Worm (Caenorhabditis elegans) whole organism, L2 larva: ENCODE data around the gene ugt-55.

Experiments used
- C34F6.9 ChIP-seq: fragments of 150-350 bp; optimal IDR thresholded peaks from 2 replicates; lab custom pipeline; 2014; ENCODE audit warnings: missing biosample characterization, missing genetic modification characterization
- F13H6.1 ChIP-seq: sonication (generic microtip); optimal IDR thresholded peaks from 2 replicates; lab custom pipeline; 2016; ENCODE audit warnings: missing genetic modification characterization, missing compliant biosample characterization
- R02D3.7 ChIP-seq: fragments of 150-350 bp; optimal IDR thresholded peaks from 2 replicates; lab custom pipeline; 2014; ENCODE audit warnings: missing biosample characterization, missing genetic modification characterization
- Y55F3AM.14 ChIP-seq: fragments of 200-800 bp; sonication (Bioruptor generic); optimal IDR thresholded peaks from 2 replicates; lab custom pipeline; 2018; ENCODE audit warnings: mild to moderate bottlenecking, missing genetic modification characterization, missing compliant biosample characterization
- ZK546.5 ChIP-seq: sonication (generic microtip); optimal IDR thresholded peaks from 2 replicates; lab custom pipeline; 2017; ENCODE audit warnings: missing biosample characterization, missing genetic modification characterization
- alr-1 ChIP-seq: fragments of 150-350 bp; optimal IDR thresholded peaks from 2 replicates; lab custom pipeline; 2014; ENCODE audit warnings: missing biosample characterization, missing genetic modification characterization
- aly-2 ChIP-seq: fragments of 150-350 bp; optimal IDR thresholded peaks from 2 replicates; lab custom pipeline; 2014; ENCODE audit warnings: missing biosample characterization, missing genetic modification characterization
- ama-1 ChIP-seq: fragments of 150-350 bp; optimal IDR thresholded peaks from 2 replicates; lab custom pipeline; 2018; ENCODE audit warnings: inconsistent platforms
- blmp-1 ChIP-seq: sonication (generic microtip); optimal IDR thresholded peaks from 2 replicates; lab custom pipeline; 2017; ENCODE audit warnings: missing genetic modification characterization, mild to moderate bottlenecking, missing compliant biosample characterization, antibody characterized with exemption, moderate library complexity; ENCODE audit not compliant: insufficient read depth
- ceh-16 ChIP-seq: fragments of 150-350 bp; optimal IDR thresholded peaks from 2 replicates; lab custom pipeline; 2014; ENCODE audit warnings: missing biosample characterization, missing genetic modification characterization
- ceh-82 ChIP-seq: fragments of 150-350 bp; optimal IDR thresholded peaks from 2 replicates; lab custom pipeline; 2014; ENCODE audit warnings: missing biosample characterization, missing genetic modification characterization
- crh-2 ChIP-seq: sonication (generic microtip); optimal IDR thresholded peaks from 2 replicates; lab custom pipeline; 2017; ENCODE audit warnings: missing biosample characterization, missing genetic modification characterization
- dmd-4 ChIP-seq: sonication (generic microtip); optimal IDR thresholded peaks from 2 replicates; lab custom pipeline; 2017; ENCODE audit warnings: missing biosample characterization, missing genetic modification characterization
- egl-27 ChIP-seq: sonication (generic microtip); optimal IDR thresholded peaks from 3 replicates; lab custom pipeline; 2017; ENCODE audit warnings: missing biosample characterization, missing genetic modification reagents, missing genetic modification characterization
- elt-1 ChIP-seq: fragments of 150-350 bp; optimal IDR thresholded peaks from 2 replicates; lab custom pipeline; 2014; ENCODE audit warnings: missing biosample characterization, missing genetic modification characterization
- elt-3 ChIP-seq: sonication (generic microtip); optimal IDR thresholded peaks from 2 replicates; lab custom pipeline; 2017; ENCODE audit warnings: missing biosample characterization, missing genetic modification characterization
- fos-1 ChIP-seq: fragments of 150-350 bp; optimal IDR thresholded peaks from 2 replicates; lab custom pipeline; 2014; ENCODE audit warnings: missing biosample characterization, missing genetic modification characterization
- gmeb-1 ChIP-seq: fragments of 150-350 bp; optimal IDR thresholded peaks from 2 replicates; lab custom pipeline; 2014; ENCODE audit warnings: missing biosample characterization, missing genetic modification characterization
- lin-11 ChIP-seq: fragments of 150-350 bp; sonication (generic microtip); optimal IDR thresholded peaks from 2 replicates; lab custom pipeline; 2014; ENCODE audit warnings: missing biosample characterization, missing genetic modification characterization, inconsistent platforms, mixed read lengths
- lin-13 ChIP-seq: fragments of 150-350 bp; optimal IDR thresholded peaks from 2 replicates; lab custom pipeline; 2014; ENCODE audit warnings: missing biosample characterization, missing genetic modification reagents, missing genetic modification characterization
- lin-39 ChIP-seq: fragments of 150-350 bp; optimal IDR thresholded peaks from 2 replicates; lab custom pipeline; 2014; ENCODE audit warnings: missing biosample characterization, missing genetic modification reagents, missing genetic modification characterization
- lsy-2 ChIP-seq, 2 experiments: fragments of 150-350 bp in 1 of 2; sonication (generic microtip) in 1 of 2; optimal IDR thresholded peaks; 2 replicates each; lab custom pipeline; 2014 to 2017; ENCODE audit warnings: missing biosample characterization in 2 of 2, missing genetic modification characterization in 2 of 2
- mab-5 ChIP-seq: fragments of 150-350 bp; optimal IDR thresholded peaks from 2 replicates; lab custom pipeline; 2014; ENCODE audit warnings: missing biosample characterization, missing genetic modification characterization
- mbf-1 ChIP-seq: sonication (generic microtip); optimal IDR thresholded peaks from 2 replicates; lab custom pipeline; 2017; ENCODE audit warnings: missing biosample characterization, missing genetic modification characterization
- mdl-1 ChIP-seq, 2 experiments: fragments of 150-350 bp in 1 of 2; sonication (generic microtip) in 1 of 2; optimal IDR thresholded peaks; 2 replicates each; lab custom pipeline; 2017; ENCODE audit warnings: missing biosample characterization in 2 of 2, missing genetic modification characterization in 2 of 2
- nhr-10 ChIP-seq: sonication (generic microtip); optimal IDR thresholded peaks from 2 replicates; lab custom pipeline; 2017; ENCODE audit warnings: missing biosample characterization, missing genetic modification characterization
- nhr-11 ChIP-seq: fragments of 150-350 bp; optimal IDR thresholded peaks from 2 replicates; lab custom pipeline; 2014; ENCODE audit warnings: missing biosample characterization, missing genetic modification characterization
- nhr-12 ChIP-seq: fragments of 150-350 bp; optimal IDR thresholded peaks from 2 replicates; lab custom pipeline; 2014; ENCODE audit warnings: missing biosample characterization, missing genetic modification characterization
- nhr-129 ChIP-seq: fragments of 150-350 bp; optimal IDR thresholded peaks from 2 replicates; lab custom pipeline; 2014; ENCODE audit warnings: missing biosample characterization, missing genetic modification characterization
- nhr-21 ChIP-seq: fragments of 150-350 bp; optimal IDR thresholded peaks from 2 replicates; lab custom pipeline; 2014; ENCODE audit warnings: missing biosample characterization, missing genetic modification characterization
- nhr-23 ChIP-seq: fragments of 150-350 bp; optimal IDR thresholded peaks from 2 replicates; lab custom pipeline; 2014; ENCODE audit warnings: missing biosample characterization, missing genetic modification reagents, missing genetic modification characterization
- nhr-237 ChIP-seq: fragments of 150-350 bp; optimal IDR thresholded peaks from 2 replicates; lab custom pipeline; 2014; ENCODE audit warnings: missing biosample characterization, missing genetic modification characterization
- nhr-25 ChIP-seq: fragments of 150-350 bp; sonication (generic microtip); optimal IDR thresholded peaks from 3 replicates; lab custom pipeline; 2014; ENCODE audit warnings: missing biosample characterization, missing genetic modification characterization
- nhr-6 ChIP-seq: fragments of 150-350 bp; optimal IDR thresholded peaks from 2 replicates; lab custom pipeline; 2014; ENCODE audit warnings: missing biosample characterization, missing genetic modification characterization
- nhr-77 ChIP-seq: fragments of 150-350 bp; optimal IDR thresholded peaks from 2 replicates; lab custom pipeline; 2014; ENCODE audit warnings: missing biosample characterization, missing genetic modification characterization
- peb-1 ChIP-seq: fragments of 150-350 bp; optimal IDR thresholded peaks from 2 replicates; lab custom pipeline; 2014; ENCODE audit warnings: missing biosample characterization, missing genetic modification characterization
- sem-4 ChIP-seq: fragments of 150-350 bp; optimal IDR thresholded peaks from 2 replicates; lab custom pipeline; 2014; ENCODE audit warnings: missing biosample characterization, missing genetic modification reagents, missing genetic modification characterization
- skn-1 ChIP-seq: sonication (generic microtip); optimal IDR thresholded peaks from 2 replicates; lab custom pipeline; 2017; ENCODE audit warnings: missing biosample characterization, missing genetic modification characterization
- sma-3 ChIP-seq: sonication (generic microtip); optimal IDR thresholded peaks from 2 replicates; lab custom pipeline; 2016; ENCODE audit warnings: missing genetic modification reagents, missing genetic modification characterization, missing compliant biosample characterization
- sma-9 ChIP-seq, 2 experiments: fragments of 150-350 bp in 1 of 2; sonication (generic microtip) in 1 of 2; optimal IDR thresholded peaks; 2 replicates each; lab custom pipeline; 2014 to 2016; ENCODE audit warnings: missing genetic modification characterization in 2 of 2, mild to moderate bottlenecking in 1 of 2, missing biosample characterization in 1 of 2, missing compliant biosample characterization in 1 of 2, missing genetic modification reagents in 1 of 2, moderate library complexity in 1 of 2
- snpc-4 ChIP-seq: fragments of 150-350 bp; optimal IDR thresholded peaks from 2 replicates; lab custom pipeline; 2014; ENCODE audit warnings: missing biosample characterization, missing genetic modification characterization
- unc-39 ChIP-seq: fragments of 150-350 bp; optimal IDR thresholded peaks from 2 replicates; lab custom pipeline; 2014; ENCODE audit warnings: missing biosample characterization, missing genetic modification characterization
- unc-55 ChIP-seq: fragments of 150-350 bp; sonication (generic microtip); optimal IDR thresholded peaks from 3 replicates; lab custom pipeline; 2014; ENCODE audit warnings: missing biosample characterization, missing genetic modification reagents, missing genetic modification characterization
- unc-62 ChIP-seq: fragments of 150-350 bp; optimal IDR thresholded peaks from 2 replicates; lab custom pipeline; 2014; ENCODE audit warnings: missing biosample characterization, missing genetic modification reagents, missing genetic modification characterization
- zag-1 ChIP-seq: fragments of 150-350 bp; optimal IDR thresholded peaks from 2 replicates; lab custom pipeline; 2014; ENCODE audit warnings: missing biosample characterization, missing genetic modification characterization
- ztf-1 ChIP-seq: fragments of 200-800 bp; sonication (Bioruptor generic); conservative IDR thresholded peaks from 2 replicates; pipeline ENCODE4 v1.3.6; 2022; ENCODE audit warnings: missing genetic modification characterization, missing compliant biosample characterization
- ztf-11 ChIP-seq: sonication (generic microtip); optimal IDR thresholded peaks from 2 replicates; lab custom pipeline; 2017; ENCODE audit warnings: missing biosample characterization, missing genetic modification characterization
- ztf-4 ChIP-seq: fragments of 150-350 bp; optimal IDR thresholded peaks from 2 replicates; lab custom pipeline; 2014; ENCODE audit warnings: missing biosample characterization, missing genetic modification characterization

ugt-55 gene

DNA sequence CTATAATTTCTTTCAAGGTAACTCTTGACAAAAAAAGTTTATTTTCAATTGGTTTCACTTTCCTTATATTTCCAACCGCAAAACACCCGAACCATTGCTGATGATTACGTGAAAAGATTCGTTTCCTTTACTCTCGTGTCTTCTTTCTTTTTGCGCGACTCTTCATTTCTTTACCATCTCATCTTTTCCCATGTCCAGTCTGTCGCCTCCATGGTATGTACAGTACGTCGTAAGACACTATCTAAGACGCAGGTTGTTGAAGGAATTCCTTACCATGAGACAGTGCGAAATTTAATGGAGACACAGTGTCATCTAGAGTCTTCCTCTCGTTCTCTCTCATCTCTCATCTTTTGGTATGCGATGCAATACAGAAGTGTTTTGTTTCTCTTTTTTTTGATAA, 43.7 kb downstream of the ugt-55 start:
- TF ChIP-seq nhr-10, result no peak
- no peak for TF ChIP-seq mab-5 (tag; lab: Kevin White, UChicago)
- peak; percentile 1 for TF ChIP-seq snpc-4
- no peak for TF ChIP-seq elt-1 (tag; lab: Kevin White, UChicago)
- no peak for TF ChIP-seq nhr-23 (tag; lab: Kevin White, UChicago)
- no peak for TF ChIP-seq nhr-11 (tag; lab: Kevin White, UChicago)
- no peak for TF ChIP-seq peb-1 (tag; lab: Kevin White, UChicago)
- TF ChIP-seq ceh-16, result no peak
- TF ChIP-seq unc-55 (GFP tag; lab: Kevin White, UChicago), result no peak
- TF ChIP-seq F13H6.1 (tag; lab: Kevin White, UChicago), result peak; percentile 71
- TF ChIP-seq sem-4, result peak; percentile 64
- TF ChIP-seq nhr-12, result no peak
- TF ChIP-seq zag-1, result no peak
- peak; percentile 54 for TF ChIP-seq C34F6.9 (tag; lab: Kevin White, UChicago)
- no peak for TF ChIP-seq unc-39
- TF ChIP-seq ztf-1 (GFP tag; lab: Robert Waterston, UW), result no peak
- no peak for TF ChIP-seq lin-11 (tag; lab: Kevin White, UChicago)
- no peak for TF ChIP-seq elt-3 (tag; lab: Kevin White, UChicago)
- TF ChIP-seq nhr-77 (tag; lab: Kevin White, UChicago), result no peak
- no peak for TF ChIP-seq lin-13 (GFP tag; lab: Kevin White, UChicago)
- TF ChIP-seq sma-3 (GFP tag; lab: Kevin White, UChicago), result peak; percentile 86
- TF ChIP-seq egl-27 (tag; lab: Kevin White, UChicago), result peak; percentile 75
- TF ChIP-seq ZK546.5 (tag; lab: Kevin White, UChicago), result no peak
- TF ChIP-seq dmd-4 (tag; lab: Kevin White, UChicago), result no peak
- TF ChIP-seq nhr-129 (tag; lab: Kevin White, UChicago), result peak; percentile 89
- TF ChIP-seq fos-1 (tag; lab: Kevin White, UChicago), result peak; percentile 82
- TF ChIP-seq ceh-82, result no peak
- peak; percentile 84 for TF ChIP-seq blmp-1 (tag; lab: Kevin White, UChicago)
- no peak for TF ChIP-seq nhr-237 (tag; lab: Kevin White, UChicago)
- no peak for TF ChIP-seq unc-62
- peak in 1 of 2 experiments; percentile 60 for TF ChIP-seq lsy-2 (tag; optimal IDR thresholded peaks at IDR 0.05; lab: Kevin White, UChicago)
- peak; percentile 80 for TF ChIP-seq crh-2 (tag; lab: Kevin White, UChicago)
- TF ChIP-seq Y55F3AM.14 (GFP tag; lab: Kevin White, UChicago), result no peak
- TF ChIP-seq nhr-6 (tag; lab: Kevin White, UChicago), result no peak
- TF ChIP-seq R02D3.7 (tag; lab: Kevin White, UChicago), result no peak
- TF ChIP-seq nhr-21 (tag; lab: Kevin White, UChicago), result peak; percentile 87
- TF ChIP-seq ztf-11 (tag; lab: Kevin White, UChicago), result no peak
- no peak for TF ChIP-seq aly-2 (tag; lab: Kevin White, UChicago)
- peak; percentile 88 for TF ChIP-seq nhr-25
- no peak for TF ChIP-seq lin-39
- TF ChIP-seq mdl-1 (tag; optimal IDR thresholded peaks at IDR 0.05; lab: Kevin White, UChicago), result peak in 1 of 2 experiments; percentile 18
- no peak for TF ChIP-seq ztf-4 (tag; lab: Kevin White, UChicago)
- no peak for TF ChIP-seq alr-1 (tag; lab: Kevin White, UChicago)
- TF ChIP-seq skn-1, result no peak
- no peak for TF ChIP-seq mbf-1 (tag; lab: Kevin White, UChicago)
- TF ChIP-seq ama-1, result no peak
- TF ChIP-seq sma-9 (GFP tag; optimal IDR thresholded peaks at IDR 0.05; lab: Kevin White, UChicago), result peak; percentile 89
- no peak for TF ChIP-seq sma-9 (tag; optimal IDR thresholded peaks at IDR 0.05; lab: Kevin White, UChicago)
- TF ChIP-seq gmeb-1 (tag; lab: Kevin White, UChicago), result peak; percentile 67
- TF ChIP-seq, all 48 proteins: peak for 16
